Fruit fly (Drosophila melanogaster): ENCODE data around the gene beat-Va.

dm6 chr3R:12891656-12892055, 43.4 kb upstream of the beat-Va start, which contains the start of gene d-cup:
- TF ChIP-seq Hnf4 (GFP tag; optimal IDR thresholded peaks at IDR 0.05) (no peak), fru (GFP tag; optimal IDR thresholded peaks at IDR 0.05) (no peak)
